Worm (Caenorhabditis elegans): Measurements from ENCODE around the gene C09F5.3.

Gene C09F5.3

ce11 chrIII:623754-624153 lies 41.3 kb downstream of the C09F5.3 start (continued):
- TF ChIP-seq ceh-82 (tag; optimal IDR thresholded peaks at IDR 0.05), result no peak
- TF ChIP-seq aly-2 (tag; optimal IDR thresholded peaks at IDR 0.05), result no peak
- no peak for TF ChIP-seq vab-7 (GFP tag; IDR thresholded peaks at IDR 0.05)
- TF ChIP-seq set-16 (GFP tag; IDR thresholded peaks at IDR 0.05), result peak; percentile 65; the same call in 1 of the 2 replicates
- TF ChIP-seq daf-19 (GFP tag; conservative IDR thresholded peaks at IDR 0.05), result no peak
- no peak for TF ChIP-seq Y105C5A.15 (GFP tag; IDR thresholded peaks at IDR 0.05)
- peak; percentile 90 for TF ChIP-seq nhr-6 (tag; optimal IDR thresholded peaks at IDR 0.05)
- TF ChIP-seq lin-15B (tag; optimal IDR thresholded peaks at IDR 0.05), result no peak
- TF ChIP-seq mes-2 (tag; optimal IDR thresholded peaks at IDR 0.05; ENCODE audit: poor library complexity, severe bottlenecking), result peak; percentile 65
- no peak for TF ChIP-seq zip-2 (tag; optimal IDR thresholded peaks at IDR 0.05)
- TF ChIP-seq ama-1 (optimal IDR thresholded peaks at IDR 0.05), result no peak
- TF ChIP-seq nhr-25 (tag; optimal IDR thresholded peaks at IDR 0.05; ENCODE audit: borderline replicate concordance, insufficient read depth), result peak; percentile 36
- no peak for TF ChIP-seq lir-3 (tag; optimal IDR thresholded peaks at IDR 0.05)
- no peak for TF ChIP-seq F44E2.7 (GFP tag; IDR thresholded peaks at IDR 0.05)
- peak; percentile 66; the same call in 1 of the 2 replicates for TF ChIP-seq T26A8.4 (GFP tag; IDR thresholded peaks at IDR 0.05)
- TF ChIP-seq lin-13 (GFP tag; optimal IDR thresholded peaks at IDR 0.05), result peak; percentile 73
- TF ChIP-seq ceh-62 (tag; optimal IDR thresholded peaks at IDR 0.05), result no peak
- TF ChIP-seq nhr-48 (tag; optimal IDR thresholded peaks at IDR 0.05), result peak; percentile 83
- peak; percentile 98 for TF ChIP-seq mxl-3 (GFP tag; optimal IDR thresholded peaks at IDR 0.05)
- peak; percentile 99 for TF ChIP-seq dve-1 (tag; optimal IDR thresholded peaks at IDR 0.05; ENCODE audit: insufficient read depth)
- no peak for TF ChIP-seq nhr-237 (tag; optimal IDR thresholded peaks at IDR 0.05)

- TF ChIP-seq mdl-1 (tag; optimal IDR thresholded peaks at IDR 0.05), result peak in 1 of 2 experiments; percentile 63
- TF ChIP-seq nhr-28 (tag; optimal IDR thresholded peaks at IDR 0.05), result peak; percentile 73
- peak; percentile 57 for TF ChIP-seq nhr-77 (tag; optimal IDR thresholded peaks at IDR 0.05)
- TF ChIP-seq nhr-25 (tag; optimal IDR thresholded peaks at IDR 0.05; ENCODE audit: borderline replicate concordance, insufficient read depth), result no peak
- TF ChIP-seq hlh-11 (tag; optimal IDR thresholded peaks at IDR 0.05), result peak; percentile 56
- peak; percentile 58 for TF ChIP-seq dve-1 (tag; optimal IDR thresholded peaks at IDR 0.05; ENCODE audit: insufficient read depth)
- peak; percentile 81 for TF ChIP-seq dmd-6 (GFP tag; IDR thresholded peaks at IDR 0.05)
- peak; percentile 19 for TF ChIP-seq mep-1 (tag; optimal IDR thresholded peaks at IDR 0.05)
- TF ChIP-seq mxl-3 (GFP tag; optimal IDR thresholded peaks at IDR 0.05), result peak; percentile 11
- no peak for TF ChIP-seq ceh-44 (GFP tag; IDR thresholded peaks at IDR 0.05)
- peak; percentile 26; the same call in 1 of the 2 replicates for TF ChIP-seq mdt-29 (GFP tag; IDR thresholded peaks at IDR 0.05)
- no peak for TF ChIP-seq mxl-2 (GFP tag; conservative IDR thresholded peaks at IDR 0.05)
- TF ChIP-seq php-3 (GFP tag; IDR thresholded peaks at IDR 0.05), result 0 out of 2 replicates have a peak, but pooled peaks have one; percentile 44
- no peak for TF ChIP-seq ztf-7 (tag; optimal IDR thresholded peaks at IDR 0.05)
- TF ChIP-seq daf-16 (GFP tag; optimal IDR thresholded peaks at IDR 0.05), result no peak
- TF ChIP-seq daf-16 (tag; optimal IDR thresholded peaks at IDR 0.05), result peak; percentile 39
- TF ChIP-seq hlh-30 (tag; optimal IDR thresholded peaks at IDR 0.05; ENCODE audit: insufficient read depth), result peak; percentile 87
- peak in 1 of 2 experiments; percentile 22 for TF ChIP-seq lsy-2 (tag; optimal IDR thresholded peaks at IDR 0.05)
- peak; percentile 23 for TF ChIP-seq aha-1 (tag)
These were observed 44.8 kb downstream of the C09F5.3 start, which contains the start of gene T19C3.4 for ce11 chrIII:620204-620718. Gene T19C3.4, minus strand, starts transcription at chrIII:620254.

- TF ChIP-seq zag-1 (tag; optimal IDR thresholded peaks at IDR 0.05) (no peak), madf-9 (GFP tag; conservative IDR thresholded peaks at IDR 0.05) (no peak), ctbp-1 (GFP tag; IDR thresholded peaks at IDR 0.05) (no peak), tag-97 (GFP tag; IDR thresholded peaks at IDR 0.05) (no peak), rbr-2 (tag; optimal IDR thresholded peaks at IDR 0.05) (no peak), dmd-8 (GFP tag; IDR thresholded peaks at IDR 0.05) (no peak), spr-1 (tag; optimal IDR thresholded peaks at IDR 0.05) (no peak), fkh-10 (GFP tag; optimal IDR thresholded peaks at IDR 0.05) (no peak), duxl-1 (tag; optimal IDR thresholded peaks at IDR 0.05; ENCODE audit: poor library complexity) (no peak), mes-2 (tag; optimal IDR thresholded peaks at IDR 0.05; ENCODE audit: poor library complexity, severe bottlenecking) (no peak), ceh-32 (tag; optimal IDR thresholded peaks at IDR 0.05; ENCODE audit: poor library complexity) (no peak), nhr-77 (tag; optimal IDR thresholded peaks at IDR 0.05) (no peak)
These were observed 47.6 kb downstream of the C09F5.3 start, which contains the start of gene T19C3.2 for ce11 chrIII:617467-617866. Gene T19C3.2, minus strand, starts transcription at chrIII:617567.
